Worm (Caenorhabditis elegans) whole organism, late embryonic: ENCODE measurements around the gene toc-1.

ENCODE experiments used
- F13H6.1 ChIP-seq: sonication (generic microtip); optimal IDR thresholded peaks from 2 replicates; lab custom pipeline; 2016; ENCODE audit warnings: missing genetic modification characterization, missing compliant biosample characterization
- Y22D7AL.16 ChIP-seq: sonication (generic microtip); optimal IDR thresholded peaks from 2 replicates; lab custom pipeline; 2016; ENCODE audit warnings: missing genetic modification characterization, missing compliant biosample characterization
- dve-1 ChIP-seq: sonication (generic microtip); optimal IDR thresholded peaks from 2 replicates; lab custom pipeline; 2017; ENCODE audit warnings: antibody characterized with exemption, mild to moderate bottlenecking, missing genetic modification characterization, missing compliant biosample characterization
- fax-1 ChIP-seq: sonication (generic microtip); optimal IDR thresholded peaks from 2 replicates; lab custom pipeline; 2016; ENCODE audit warnings: missing genotype, missing genetic modification characterization, missing compliant biosample characterization
- nhr-11 ChIP-seq: fragments of 150-350 bp; optimal IDR thresholded peaks from 2 replicates; lab custom pipeline; 2014; ENCODE audit warnings: missing biosample characterization, missing genetic modification characterization
- npax-4 ChIP-seq: sonication (generic microtip); optimal IDR thresholded peaks from 2 replicates; lab custom pipeline; 2016; ENCODE audit warnings: missing genetic modification characterization, missing compliant biosample characterization

ce11 chrIII:5263299-5263993 is 11.6 kb upstream of the toc-1 start, which contains the start of the genes C34E10.9 and hap-1:
- TF ChIP-seq F13H6.1 (no peak), npax-4 (tag; lab: Kevin White, UChicago) (no peak), dve-1 (no peak), fax-1 (tag; lab: Kevin White, UChicago) (no peak), Y22D7AL.16 (no peak), nhr-11 (tag; lab: Kevin White, UChicago) (no peak)
